Fruit fly (Drosophila melanogaster) whole organism, pupa: ENCODE measurements around the gene Dr.

ENCODE experiments used
- EcR ChIP-seq: fragments of 200-800 bp; sonication (Bioruptor generic); optimal IDR thresholded peaks from 3 replicates; lab custom pipeline; 2019; ENCODE audit warnings: missing biosample characterization, missing genetic modification characterization, mild to moderate bottlenecking, moderate library complexity, missing genetic modification reagents
- Pif1A ChIP-seq: fragments of 200-800 bp; sonication (Bioruptor generic); optimal IDR thresholded peaks from 3 replicates; lab custom pipeline; 2016; ENCODE audit warnings: missing biosample characterization, missing genetic modification characterization
- Snoo ChIP-seq: fragments of 200-800 bp; sonication (Bioruptor generic); optimal IDR thresholded peaks from 3 replicates; lab custom pipeline; 2017; ENCODE audit warnings: missing biosample characterization, mild to moderate bottlenecking, missing genetic modification characterization, inconsistent platforms

DNA sequence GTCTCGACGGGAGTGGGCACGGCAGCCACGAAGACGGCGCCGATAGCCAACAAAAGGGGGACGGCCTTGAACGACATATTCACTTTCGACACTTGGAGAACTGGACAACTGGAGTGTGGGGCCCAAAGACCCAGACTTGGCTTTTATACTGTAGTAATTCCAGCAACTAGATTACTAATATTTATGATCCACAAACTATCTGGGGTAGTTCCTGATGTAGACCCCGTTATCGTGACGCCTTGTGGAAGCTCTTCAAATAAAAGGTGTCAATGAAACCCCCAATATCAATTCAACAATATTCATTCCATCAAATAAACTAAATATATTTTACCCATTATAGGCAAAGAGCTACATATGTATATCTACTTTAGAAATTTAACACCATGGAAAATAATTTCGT lies 34.6 kb downstream of the Dr start, which contains the start of gene CG31041:
- no peak for TF ChIP-seq EcR
- TF ChIP-seq Pif1A (GFP tag; lab: Kevin White, UChicago), result no peak
- TF ChIP-seq Snoo, result no peak
